Fruit fly (Drosophila melanogaster) whole organism, adult: ENCODE data around the gene CG17068.
"Not testable (repeated sequence)": the region's sequence is repeated elsewhere in the genome, so short reads cannot be mapped to it uniquely, and the experiment has no call there.

ENCODE experiments used
- CG11617 ChIP-seq: fragments of 200-800 bp; sonication (Bioruptor generic); optimal IDR thresholded peaks from 2 replicates; lab custom pipeline; 2017; ENCODE audit warnings: mild to moderate bottlenecking, missing biosample characterization, missing genetic modification reagents, missing genetic modification characterization
- CG33017 ChIP-seq: fragments of 200-800 bp; sonication (Bioruptor generic); optimal IDR thresholded peaks from 2 replicates; lab custom pipeline; 2018; ENCODE audit warnings: missing biosample characterization, mild to moderate bottlenecking, missing genetic modification characterization, moderate library complexity
- CG7101 ChIP-seq: fragments of 200-800 bp; sonication (Bioruptor generic); optimal IDR thresholded peaks from 2 replicates; lab custom pipeline; 2018; ENCODE audit warnings: missing biosample characterization, mild to moderate bottlenecking, missing genetic modification characterization, moderate library complexity
- cic ChIP-seq: fragments of 200-800 bp; sonication (Bioruptor generic); optimal IDR thresholded peaks from 2 replicates; lab custom pipeline; 2017; ENCODE audit warnings: missing biosample characterization, mild to moderate bottlenecking, missing genetic modification characterization, moderate library complexity
- cnc ChIP-seq, 2 experiments: fragments of >200 bp; optimal IDR thresholded peaks; 2 replicates each; lab custom pipeline; 2017
- kay ChIP-seq: fragments of 200-800 bp; sonication (Bioruptor generic); peaks from one replicate; lab custom pipeline; 2016; ENCODE audit warnings: missing biosample characterization, missing genetic modification characterization, borderline replicate concordance

- TF ChIP-seq CG7101 (tag; lab: Kevin White, UChicago); cic (GFP tag; lab: Kevin White, UChicago); cnc (optimal IDR thresholded peaks at IDR 0.05; lab: Kevin White, UChicago); CG11617; CG33017 (tag; lab: Kevin White, UChicago); kay (GFP tag; lab: Kevin White, UChicago): not testable (repeated sequence)
These were observed 8.0 kb upstream of the CG17068 start, which contains the start of gene CG42577 for dm6 chrX:20258939-20259338.
